Fruit fly (Drosophila melanogaster) whole organism, prepupa: Measurements from ENCODE around the gene hale.

ENCODE experiments used
- CG11294 ChIP-seq: fragments of 200-800 bp; sonication (Bioruptor generic); IDR thresholded peaks from 2 replicates; pipeline ENCODE4 v1.3.6; 2022; ENCODE audit warnings: missing biosample characterization, missing genetic modification characterization
- CG15336 ChIP-seq: fragments of 200-800 bp; sonication (Bioruptor generic); IDR thresholded peaks from 2 replicates; pipeline ENCODE4 v1.3.6; 2022; ENCODE audit warnings: missing biosample characterization, missing genetic modification characterization
- CG6163 ChIP-seq: fragments of 200-800 bp; sonication (Bioruptor generic); IDR thresholded peaks from 3 replicates; pipeline ENCODE4 v1.3.6; 2022; ENCODE audit warnings: missing biosample characterization, missing genetic modification characterization
- CG6276 ChIP-seq: fragments of 200-800 bp; sonication (Bioruptor generic); optimal IDR thresholded peaks from 2 replicates; lab custom pipeline; 2017; ENCODE audit warnings: missing biosample characterization, mild to moderate bottlenecking, missing genetic modification characterization
- CG8119 ChIP-seq: fragments of 200-800 bp; sonication (Bioruptor generic); IDR thresholded peaks from 3 replicates; pipeline ENCODE4 v1.3.6; 2022; ENCODE audit warnings: missing biosample characterization, missing genetic modification characterization
- Eip78C ChIP-seq: fragments of 200-800 bp; sonication (Bioruptor generic); peaks from one replicate; lab custom pipeline; 2016; ENCODE audit warnings: missing biosample characterization, missing genetic modification characterization
- Eip93F ChIP-seq: fragments of 200-800 bp; sonication (Bioruptor generic); optimal IDR thresholded peaks from 2 replicates; lab custom pipeline; 2016; ENCODE audit warnings: missing biosample characterization, mild to moderate bottlenecking, missing genetic modification characterization
- Gug ChIP-seq: fragments of 200-800 bp; sonication (Bioruptor generic); IDR thresholded peaks from 2 replicates; pipeline ENCODE4 v1.3.6; 2022; ENCODE audit warnings: missing biosample characterization, missing genetic modification characterization
- Hr38 ChIP-seq: sonication (Bioruptor generic); optimal IDR thresholded peaks from 2 replicates; lab custom pipeline; 2016; ENCODE audit warnings: missing biosample characterization, missing genetic modification characterization
- Hr39 ChIP-seq: fragments of 200-800 bp; sonication (Bioruptor generic); optimal IDR thresholded peaks from 2 replicates; lab custom pipeline; 2016; ENCODE audit warnings: missing biosample characterization, missing genetic modification characterization
- Lpt ChIP-seq: fragments of 200-800 bp; sonication (Bioruptor generic); optimal IDR thresholded peaks from 3 replicates; lab custom pipeline; 2016; ENCODE audit warnings: missing biosample characterization, missing genetic modification characterization
- Sox102F ChIP-seq: fragments of 200-800 bp; sonication (Bioruptor generic); optimal IDR thresholded peaks from 2 replicates; lab custom pipeline; 2016; ENCODE audit warnings: missing biosample characterization, mild to moderate bottlenecking, missing genetic modification characterization
- achi ChIP-seq: fragments of 200-800 bp; sonication (Bioruptor generic); optimal IDR thresholded peaks from 3 replicates; lab custom pipeline; 2016; ENCODE audit warnings: missing biosample characterization, missing genetic modification characterization
- acj6 ChIP-seq: fragments of 200-800 bp; sonication (Bioruptor generic); optimal IDR thresholded peaks from 3 replicates; lab custom pipeline; 2016; ENCODE audit warnings: missing biosample characterization, missing genetic modification characterization
- dac ChIP-seq: fragments of 200-800 bp; sonication (Bioruptor generic); optimal IDR thresholded peaks from 2 replicates; lab custom pipeline; 2017; ENCODE audit warnings: missing biosample characterization, mild to moderate bottlenecking, missing genetic modification characterization
- dsx ChIP-seq: fragments of 200-800 bp; optimal IDR thresholded peaks from 3 replicates; lab custom pipeline; 2019; ENCODE audit warnings: missing biosample characterization, mild to moderate bottlenecking, missing genetic modification characterization, moderate library complexity; ENCODE audit not compliant: poor library complexity, severe bottlenecking
- fkh ChIP-seq: fragments of 200-800 bp; sonication (Bioruptor generic); optimal IDR thresholded peaks from 3 replicates; lab custom pipeline; 2017; ENCODE audit warnings: missing biosample characterization, mild to moderate bottlenecking, missing genetic modification characterization, moderate library complexity
- net ChIP-seq: fragments of 200-800 bp; sonication (Bioruptor generic); optimal IDR thresholded peaks from 3 replicates; lab custom pipeline; 2016; ENCODE audit warnings: missing biosample characterization, missing genetic modification characterization
- pdm3 ChIP-seq: fragments of 200-800 bp; sonication (Bioruptor generic); optimal IDR thresholded peaks from 3 replicates; lab custom pipeline; 2016; ENCODE audit warnings: missing biosample characterization, missing genetic modification characterization
- salr ChIP-seq, 2 experiments: fragments of 200-800 bp; sonication (Bioruptor generic); optimal IDR thresholded peaks; 3 replicates each; lab custom pipeline; 2016 to 2018; ENCODE audit warnings: missing biosample characterization in 2 of 2, missing genetic modification characterization in 2 of 2, mild to moderate bottlenecking in 1 of 2
- vri ChIP-seq: fragments of 200-800 bp; sonication (Bioruptor generic); optimal IDR thresholded peaks from 3 replicates; lab custom pipeline; 2016; ENCODE audit warnings: missing biosample characterization, mild to moderate bottlenecking, missing genetic modification characterization

The hale gene

DNA sequence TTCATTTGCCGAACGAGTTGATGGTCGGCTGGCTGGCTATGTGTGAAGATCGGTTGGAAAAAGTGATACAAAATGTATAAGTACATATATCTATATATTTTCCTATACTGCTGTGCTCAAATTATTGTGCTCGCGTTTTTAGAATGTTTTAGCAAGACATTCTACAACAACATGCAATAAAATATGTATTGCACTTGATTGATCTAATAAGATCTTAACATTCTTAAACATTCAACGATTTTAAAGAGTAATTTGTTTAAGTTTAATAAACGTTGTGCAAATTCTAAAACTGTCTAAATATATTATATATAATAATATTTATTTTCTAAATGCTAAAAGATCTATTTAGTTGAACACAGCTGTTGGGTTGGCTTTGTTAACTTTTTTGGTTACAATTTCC, 45.3 kb downstream of the hale start:
- TF ChIP-seq acj6 (GFP tag; lab: Kevin White, UChicago) (no peak), net (GFP tag; lab: Kevin White, UChicago) (no peak), CG8119 (GFP tag; lab: Robert Waterston, UW) (no peak), dac (GFP tag; lab: Kevin White, UChicago) (no peak), dsx (GFP tag; lab: Kevin White, UChicago) (no peak), achi (no peak), Hr39 (GFP tag; lab: Kevin White, UChicago) (no peak), CG6276 (GFP tag; lab: Kevin White, UChicago) (no peak), pdm3 (no peak), Hr38 (GFP tag; lab: Kevin White, UChicago) (no peak), Lpt (no peak), Sox102F (GFP tag; lab: Kevin White, UChicago) (no peak), Gug (GFP tag; lab: Robert Waterston, UW) (no peak), Eip93F (GFP tag; lab: Kevin White, UChicago) (no peak), CG6163 (GFP tag; lab: Robert Waterston, UW) (no peak)

- no peak for TF ChIP-seq salr (GFP tag; optimal IDR thresholded peaks at IDR 0.05; lab: Kevin White, UChicago)
- peak; percentile 27 for TF ChIP-seq vri (GFP tag; lab: Kevin White, UChicago)
- TF ChIP-seq Eip78C (GFP tag; lab: Kevin White, UChicago), result peak; percentile 40
- 0 out of 2 replicates have a peak, but pooled peaks have one; percentile 24 for TF ChIP-seq CG15336 (GFP tag; lab: Robert Waterston, UW)
- no peak for TF ChIP-seq CG11294 (GFP tag; lab: Robert Waterston, UW)
- peak; percentile 54 for TF ChIP-seq Hr39 (GFP tag; lab: Kevin White, UChicago)
- TF ChIP-seq fkh, result peak; percentile 13
These were observed 46.6 kb downstream of the hale start, which contains the start of gene Ac76E for dm6 chr3L:19939024-19939423. Gene Ac76E (plus strand): TSS chr3L:19939287.
